Fruit fly (Drosophila melanogaster) whole organism, prepupa: ENCODE measurements around the gene e.

Experiments used
- CG11294 ChIP-seq: fragments of 200-800 bp; sonication (Bioruptor generic); IDR thresholded peaks from 2 replicates; pipeline ENCODE4 v1.3.6; 2022; ENCODE audit warnings: missing biosample characterization, missing genetic modification characterization
- CG11762 ChIP-seq: fragments of 200-800 bp; sonication (Bioruptor generic); optimal IDR thresholded peaks from 3 replicates; lab custom pipeline; 2016; ENCODE audit warnings: missing biosample characterization, missing genetic modification characterization; ENCODE audit not compliant: insufficient read depth
- CG11902 ChIP-seq: fragments of 200-800 bp; sonication (Bioruptor generic); optimal IDR thresholded peaks from 3 replicates; lab custom pipeline; 2016; ENCODE audit warnings: missing biosample characterization, missing genetic modification characterization
- CG15336 ChIP-seq: fragments of 200-800 bp; sonication (Bioruptor generic); IDR thresholded peaks from 2 replicates; pipeline ENCODE4 v1.3.6; 2022; ENCODE audit warnings: missing biosample characterization, missing genetic modification characterization
- CG16779 ChIP-seq: fragments of 200-800 bp; sonication (Bioruptor generic); optimal IDR thresholded peaks from 3 replicates; lab custom pipeline; 2017; ENCODE audit warnings: missing biosample characterization, mild to moderate bottlenecking, missing genetic modification characterization
- CG3032 ChIP-seq: fragments of 200-800 bp; optimal IDR thresholded peaks from 2 replicates; lab custom pipeline; 2019; ENCODE audit warnings: missing biosample characterization, mild to moderate bottlenecking, missing genetic modification characterization, moderate library complexity
- CG31627 ChIP-seq: fragments of 200-800 bp; sonication (Bioruptor generic); optimal IDR thresholded peaks from 3 replicates; lab custom pipeline; 2016; ENCODE audit warnings: missing biosample characterization, missing genetic modification characterization
- CG32006 ChIP-seq: fragments of 200-800 bp; sonication (Bioruptor generic); optimal IDR thresholded peaks from 3 replicates; lab custom pipeline; 2017; ENCODE audit warnings: missing biosample characterization, mild to moderate bottlenecking, missing genetic modification characterization
- CG34406 ChIP-seq: fragments of 200-800 bp; sonication (Bioruptor generic); optimal IDR thresholded peaks from 3 replicates; lab custom pipeline; 2016; ENCODE audit warnings: missing biosample characterization, missing genetic modification characterization
- CG4318 ChIP-seq: fragments of 200-800 bp; sonication (Bioruptor generic); optimal IDR thresholded peaks from 3 replicates; lab custom pipeline; 2017; ENCODE audit warnings: missing biosample characterization, mild to moderate bottlenecking, missing genetic modification characterization
- CG6163 ChIP-seq: fragments of 200-800 bp; sonication (Bioruptor generic); IDR thresholded peaks from 3 replicates; pipeline ENCODE4 v1.3.6; 2022; ENCODE audit warnings: missing biosample characterization, missing genetic modification characterization
- CG6276 ChIP-seq: fragments of 200-800 bp; sonication (Bioruptor generic); optimal IDR thresholded peaks from 2 replicates; lab custom pipeline; 2017; ENCODE audit warnings: missing biosample characterization, mild to moderate bottlenecking, missing genetic modification characterization
- CG6792 ChIP-seq: fragments of 200-800 bp; sonication (Bioruptor generic); optimal IDR thresholded peaks from 3 replicates; lab custom pipeline; 2016; ENCODE audit warnings: missing biosample characterization, missing genetic modification characterization
- CG6808 ChIP-seq: fragments of 200-800 bp; sonication (Bioruptor generic); optimal IDR thresholded peaks from 3 replicates; lab custom pipeline; 2017; ENCODE audit warnings: missing biosample characterization, missing genetic modification characterization, mild to moderate bottlenecking, moderate library complexity, missing genetic modification reagents
- CG9139 ChIP-seq: fragments of 200-800 bp; sonication (Bioruptor generic); optimal IDR thresholded peaks from 3 replicates; lab custom pipeline; 2017; ENCODE audit warnings: missing biosample characterization, mild to moderate bottlenecking, missing genetic modification characterization
- Eip78C ChIP-seq: fragments of 200-800 bp; sonication (Bioruptor generic); peaks from one replicate; lab custom pipeline; 2016; ENCODE audit warnings: missing biosample characterization, missing genetic modification characterization
- Ets96B ChIP-seq: fragments of 200-800 bp; optimal IDR thresholded peaks from 2 replicates; lab custom pipeline; 2019; ENCODE audit warnings: missing biosample characterization, mild to moderate bottlenecking, missing genetic modification characterization, moderate library complexity
- Gug ChIP-seq: fragments of 200-800 bp; sonication (Bioruptor generic); IDR thresholded peaks from 2 replicates; pipeline ENCODE4 v1.3.6; 2022; ENCODE audit warnings: missing biosample characterization, missing genetic modification characterization
- Hr39 ChIP-seq: fragments of 200-800 bp; sonication (Bioruptor generic); optimal IDR thresholded peaks from 2 replicates; lab custom pipeline; 2016; ENCODE audit warnings: missing biosample characterization, missing genetic modification characterization
- Hr4 ChIP-seq: fragments of 200-800 bp; sonication (Bioruptor generic); optimal IDR thresholded peaks from 3 replicates; lab custom pipeline; 2016; ENCODE audit warnings: missing biosample characterization, missing genetic modification characterization
- Lpt ChIP-seq: fragments of 200-800 bp; sonication (Bioruptor generic); optimal IDR thresholded peaks from 3 replicates; lab custom pipeline; 2016; ENCODE audit warnings: missing biosample characterization, missing genetic modification characterization
- Smox ChIP-seq: fragments of 200-800 bp; sonication (Bioruptor generic); optimal IDR thresholded peaks from 3 replicates; lab custom pipeline; 2016; ENCODE audit warnings: missing biosample characterization, missing genetic modification characterization
- Sox102F ChIP-seq: fragments of 200-800 bp; sonication (Bioruptor generic); optimal IDR thresholded peaks from 2 replicates; lab custom pipeline; 2016; ENCODE audit warnings: missing biosample characterization, mild to moderate bottlenecking, missing genetic modification characterization
- Sox15 ChIP-seq: fragments of 200-800 bp; sonication (Bioruptor generic); optimal IDR thresholded peaks from 3 replicates; lab custom pipeline; 2016; ENCODE audit warnings: missing biosample characterization, missing genetic modification characterization
- achi ChIP-seq: fragments of 200-800 bp; sonication (Bioruptor generic); optimal IDR thresholded peaks from 3 replicates; lab custom pipeline; 2016; ENCODE audit warnings: missing biosample characterization, missing genetic modification characterization
- cyc ChIP-seq: fragments of 200-800 bp; sonication (Bioruptor generic); optimal IDR thresholded peaks from 3 replicates; lab custom pipeline; 2016; ENCODE audit warnings: missing biosample characterization, missing genetic modification characterization
- dsx ChIP-seq: fragments of 200-800 bp; optimal IDR thresholded peaks from 3 replicates; lab custom pipeline; 2019; ENCODE audit warnings: missing biosample characterization, mild to moderate bottlenecking, missing genetic modification characterization, moderate library complexity; ENCODE audit not compliant: poor library complexity, severe bottlenecking
- fd59A ChIP-seq: fragments of 200-800 bp; sonication (Bioruptor generic); optimal IDR thresholded peaks from 2 replicates; lab custom pipeline; 2017; ENCODE audit warnings: missing biosample characterization, mild to moderate bottlenecking, missing genetic modification characterization, missing genetic modification reagents
- net ChIP-seq: fragments of 200-800 bp; sonication (Bioruptor generic); optimal IDR thresholded peaks from 3 replicates; lab custom pipeline; 2016; ENCODE audit warnings: missing biosample characterization, missing genetic modification characterization
- pdm3 ChIP-seq: fragments of 200-800 bp; sonication (Bioruptor generic); optimal IDR thresholded peaks from 3 replicates; lab custom pipeline; 2016; ENCODE audit warnings: missing biosample characterization, missing genetic modification characterization
- svp ChIP-seq: fragments of 200-800 bp; sonication (Bioruptor generic); peaks from one replicate; lab custom pipeline; 2016; ENCODE audit warnings: missing biosample characterization, missing genetic modification characterization
- topi ChIP-seq: fragments of 200-800 bp; sonication (Bioruptor generic); optimal IDR thresholded peaks from 3 replicates; lab custom pipeline; 2016; ENCODE audit warnings: missing biosample characterization, missing genetic modification characterization

e gene

DNA sequence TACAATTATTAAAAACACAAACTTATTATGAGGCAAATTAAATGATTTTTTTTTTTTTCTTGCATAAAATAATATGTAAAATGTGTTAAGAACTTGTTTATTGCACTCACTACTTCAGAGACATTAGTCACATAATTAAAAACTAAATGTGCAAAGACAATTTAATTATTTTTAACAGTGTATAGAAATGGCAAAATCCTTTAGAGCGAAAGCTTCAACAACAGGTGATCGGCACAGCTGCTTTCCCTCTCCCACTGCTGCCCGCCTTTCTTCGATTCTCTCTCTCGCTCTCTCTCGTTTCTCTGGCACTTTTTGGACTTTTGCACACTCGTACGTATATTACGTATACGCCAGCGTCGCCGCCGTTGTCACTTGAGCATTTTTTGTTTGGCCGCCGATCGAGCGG is 56.6 kb downstream of the e start (continued):
- TF ChIP-seq Eip78C (peak; percentile 84), CG11902 (GFP tag; lab: Kevin White, UChicago) (no peak), dsx (GFP tag; lab: Kevin White, UChicago) (no peak), CG32006 (GFP tag; lab: Kevin White, UChicago) (peak; percentile 33), CG16779 (tag; lab: Kevin White, UChicago) (no peak), CG6276 (GFP tag; lab: Kevin White, UChicago) (no peak), Hr4 (GFP tag; lab: Kevin White, UChicago) (peak; percentile 31), Smox (no peak), Hr39 (GFP tag; lab: Kevin White, UChicago) (no peak), CG11762 (GFP tag; lab: Kevin White, UChicago) (no peak), Sox15 (GFP tag; lab: Kevin White, UChicago) (no peak), CG31627 (no peak), CG3032 (tag; lab: Kevin White, UChicago) (no peak), achi (GFP tag; lab: Kevin White, UChicago) (no peak), Lpt (GFP tag; lab: Kevin White, UChicago) (no peak), fd59A (GFP tag; lab: Kevin White, UChicago) (no peak), CG6163 (no peak), CG6808 (GFP tag; lab: Kevin White, UChicago) (no peak), svp (GFP tag; lab: Kevin White, UChicago) (peak; percentile 60), CG4318 (GFP tag; lab: Kevin White, UChicago) (no peak), topi (GFP tag; lab: Kevin White, UChicago) (peak; percentile 14), pdm3 (no peak), net (GFP tag; lab: Kevin White, UChicago) (no peak), Ets96B (tag; lab: Kevin White, UChicago) (no peak), CG6792 (no peak), CG11294 (GFP tag; lab: Robert Waterston, UW) (no peak), CG15336 (peak; percentile 57), CG34406 (peak; percentile 22), cyc (GFP tag; lab: Kevin White, UChicago) (peak; percentile 26), Gug (GFP tag; lab: Robert Waterston, UW) (no peak), Sox102F (GFP tag; lab: Kevin White, UChicago) (no peak), CG9139 (GFP tag; lab: Kevin White, UChicago) (no peak)
